Fruit fly (Drosophila melanogaster): ENCODE measurements around the gene CG46525.

CG46525 gene

dm6 chr3L:17513893-17514616 is 39.0 kb downstream of the CG46525 start, which contains the start of the genes U4-U6-60K and CG7564 (continued):
- TF ChIP-seq CG33557 (GFP tag; optimal IDR thresholded peaks at IDR 0.05), result peak; percentile 56
- peak; percentile 79 for TF ChIP-seq Sry-δ (GFP tag; optimal IDR thresholded peaks at IDR 0.05)
- TF ChIP-seq Nf-YA (GFP tag; IDR thresholded peaks at IDR 0.05), result no peak
- peak; percentile 99 for TF ChIP-seq BEAF-32 (GFP tag; optimal IDR thresholded peaks at IDR 0.05)
- TF ChIP-seq CrebB (tag; optimal IDR thresholded peaks at IDR 0.05), result no peak
- peak; percentile 69 for TF ChIP-seq seq (GFP tag; IDR thresholded peaks at IDR 0.05)
- TF ChIP-seq CG17802 (tag; optimal IDR thresholded peaks at IDR 0.05), result no peak
- TF ChIP-seq Xrp1 (GFP tag; IDR thresholded peaks at IDR 0.05), result peak; percentile 38
- TF ChIP-seq bcd (GFP tag; optimal IDR thresholded peaks at IDR 0.05), result peak; percentile 81
- TF ChIP-seq z (GFP tag; IDR thresholded peaks at IDR 0.05), result peak; percentile 65; the same call in 2 of the 3 replicates
- peak; percentile 69 for TF ChIP-seq mam (GFP tag; optimal IDR thresholded peaks at IDR 0.05)
- no peak for TF ChIP-seq kah (GFP tag; optimal IDR thresholded peaks at IDR 0.05)
- no peak for TF ChIP-seq danr (GFP tag; IDR thresholded peaks at IDR 0.05)
- TF ChIP-seq cato (GFP tag; optimal IDR thresholded peaks at IDR 0.05; ENCODE audit: borderline replicate concordance), result peak; percentile 64
- TF ChIP-seq disco-r (GFP tag; optimal IDR thresholded peaks at IDR 0.05), result peak; percentile 26
- TF ChIP-seq CG1647 (GFP tag; optimal IDR thresholded peaks at IDR 0.05), result peak; percentile 66
- TF ChIP-seq CG31441 (GFP tag; IDR thresholded peaks at IDR 0.05), result peak; percentile 91
- peak; percentile 84 for TF ChIP-seq CG3847 (GFP tag; IDR thresholded peaks at IDR 0.05)
- no peak for TF ChIP-seq wdn (GFP tag; IDR thresholded peaks at IDR 0.05)
- TF ChIP-seq lmd (GFP tag; IDR thresholded peaks at IDR 0.05), result peak; percentile 62; the same call in 1 of the 2 replicates
- TF ChIP-seq CG3163 (GFP tag; optimal IDR thresholded peaks at IDR 0.05), result peak; percentile 14
- TF ChIP-seq CG2120 (GFP tag; optimal IDR thresholded peaks at IDR 0.05), result peak; percentile 81
- TF ChIP-seq CG13123 (GFP tag; optimal IDR thresholded peaks at IDR 0.05), result peak; percentile 15
- no peak for TF ChIP-seq CTCF (GFP tag; optimal IDR thresholded peaks at IDR 0.05)
- TF ChIP-seq pb (GFP tag; optimal IDR thresholded peaks at IDR 0.05), result no peak
- TF ChIP-seq cwo (GFP tag; optimal IDR thresholded peaks at IDR 0.05), result no peak
- TF ChIP-seq CG9817 (tag; optimal IDR thresholded peaks at IDR 0.05), result peak; percentile 63
- no peak for TF ChIP-seq NC2β (GFP tag; optimal IDR thresholded peaks at IDR 0.05)
- peak; percentile 50 for TF ChIP-seq jumu (GFP tag; optimal IDR thresholded peaks at IDR 0.05)
- peak; percentile 54 for TF ChIP-seq al (GFP tag; IDR thresholded peaks at IDR 0.05)
- TF ChIP-seq so (GFP tag; IDR thresholded peaks at IDR 0.05), result no peak
- peak; percentile 17; the same call in 1 of the 2 replicates for TF ChIP-seq esg (GFP tag; conservative IDR thresholded peaks at IDR 0.05)
- TF ChIP-seq CG17568 (GFP tag; optimal IDR thresholded peaks at IDR 0.05), result no peak
- TF ChIP-seq knrl (GFP tag; IDR thresholded peaks at IDR 0.05; ENCODE audit: partially characterized antibody), result peak; percentile 99
- TF ChIP-seq tgo (GFP tag; IDR thresholded peaks at IDR 0.05), result peak; percentile 43
- TF ChIP-seq CG10147 (GFP tag; optimal IDR thresholded peaks at IDR 0.05), result peak; percentile 51
- TF ChIP-seq Xbp1 (GFP tag; optimal IDR thresholded peaks at IDR 0.05), result peak; percentile 77
- no peak for TF ChIP-seq fd3F (GFP tag; optimal IDR thresholded peaks at IDR 0.05)
- TF ChIP-seq CkIIα-i1 (GFP tag; IDR thresholded peaks at IDR 0.05), result no peak
- TF ChIP-seq CG14667 (GFP tag; IDR thresholded peaks at IDR 0.05), result 0 out of 2 replicates have a peak, but pooled peaks have one; percentile 30
- TF ChIP-seq tup (GFP tag; optimal IDR thresholded peaks at IDR 0.05), result peak; percentile 15
- TF ChIP-seq hth (optimal IDR thresholded peaks at IDR 0.05), result no peak
- TF ChIP-seq ranshi (GFP tag; IDR thresholded peaks at IDR 0.05), result peak; percentile 33; the same call in 1 of the 2 replicates
- TF ChIP-seq GATAe (GFP tag; conservative IDR thresholded peaks at IDR 0.05), result no peak
- TF ChIP-seq CG6272 (GFP tag; IDR thresholded peaks at IDR 0.05), result peak; percentile 41; the same call in 1 of the 2 replicates
- peak; percentile 43 for TF ChIP-seq az2 (GFP tag; optimal IDR thresholded peaks at IDR 0.05)
- TF ChIP-seq E2f2 (GFP tag; IDR thresholded peaks at IDR 0.05), result no peak
- no peak for TF ChIP-seq CG10565 (GFP tag; optimal IDR thresholded peaks at IDR 0.05)
- TF ChIP-seq prd (optimal IDR thresholded peaks at IDR 0.05), result no peak
- TF ChIP-seq prd (GFP tag; IDR thresholded peaks at IDR 0.05), result peak; percentile 58; the same call in 2 of the 3 replicates
- peak; percentile 97 for TF ChIP-seq bbx (GFP tag; IDR thresholded peaks at IDR 0.05; ENCODE audit: partially characterized antibody)
